Fruit fly (Drosophila melanogaster) whole organism, embryonic: ENCODE data around the gene CG14659.

Experiments
- Aef1 ChIP-seq: fragments of 200-800 bp; sonication (Bioruptor generic); IDR thresholded peaks from 3 replicates; pipeline ENCODE4 v1.3.6; 2022; ENCODE audit warnings: missing biosample characterization, missing genetic modification characterization
- Awh ChIP-seq: fragments of 200-800 bp; sonication (Bioruptor generic); IDR thresholded peaks from 2 replicates; pipeline ENCODE4, ENCODE4 v1.3.6; 2022; ENCODE audit warnings: missing biosample characterization, missing genetic modification characterization
- B-H2 ChIP-seq: fragments of 200-800 bp; sonication (Bioruptor generic); optimal IDR thresholded peaks from 2 replicates; lab custom pipeline; 2018; ENCODE audit warnings: missing biosample characterization, mild to moderate bottlenecking, missing genetic modification characterization
- BEAF-32 ChIP-seq: fragments of 200-800 bp; sonication (Bioruptor generic); optimal IDR thresholded peaks from 3 replicates; lab custom pipeline; 2017; ENCODE audit warnings: missing biosample characterization, missing genetic modification characterization, mild to moderate bottlenecking, moderate library complexity, missing genetic modification reagents
- CG11456 ChIP-seq: fragments of 200-800 bp; sonication (Bioruptor generic); IDR thresholded peaks from 3 replicates; pipeline ENCODE4 v1.3.6; 2022; ENCODE audit warnings: missing biosample characterization, missing genetic modification characterization
- CG11723 ChIP-seq: fragments of 200-800 bp; sonication (Bioruptor generic); optimal IDR thresholded peaks from 2 replicates; lab custom pipeline; 2017; ENCODE audit warnings: missing biosample characterization, mild to moderate bottlenecking, missing genetic modification characterization
- CG12659 ChIP-seq: fragments of 200-800 bp; sonication (Bioruptor generic); optimal IDR thresholded peaks from 3 replicates; lab custom pipeline; 2017; ENCODE audit warnings: mild to moderate bottlenecking, missing biosample characterization, missing genetic modification reagents, missing genetic modification characterization
- CG12769 ChIP-seq: fragments of 200-800 bp; sonication (Bioruptor generic); optimal IDR thresholded peaks from 2 replicates; lab custom pipeline; 2019; ENCODE audit warnings: missing biosample characterization, mild to moderate bottlenecking, missing genetic modification characterization, moderate library complexity
- CG14860 ChIP-seq: fragments of 200-800 bp; sonication (Bioruptor generic); IDR thresholded peaks from 3 replicates; pipeline ENCODE4 v1.3.6; 2022; ENCODE audit warnings: missing biosample characterization, missing genetic modification characterization; ENCODE audit not compliant: partially characterized antibody
- CG1529 ChIP-seq: fragments of 200-800 bp; sonication (Bioruptor generic); optimal IDR thresholded peaks from 3 replicates; lab custom pipeline; 2018; ENCODE audit warnings: missing biosample characterization, missing genetic modification characterization
- CG18262 ChIP-seq: fragments of 200-800 bp; optimal IDR thresholded peaks from 3 replicates; lab custom pipeline; 2019; ENCODE audit warnings: missing biosample characterization, mild to moderate bottlenecking, missing genetic modification characterization, moderate library complexity
- CG30020 ChIP-seq: fragments of 200-800 bp; optimal IDR thresholded peaks from 2 replicates; lab custom pipeline; 2019; ENCODE audit warnings: missing biosample characterization, mild to moderate bottlenecking, missing genetic modification characterization, moderate library complexity
- CG3065 ChIP-seq: fragments of 200-800 bp; sonication (Bioruptor generic); optimal IDR thresholded peaks from 2 replicates; lab custom pipeline; 2016; ENCODE audit warnings: missing biosample characterization, missing genetic modification characterization
- CG31388 ChIP-seq: fragments of 200-800 bp; sonication (Bioruptor generic); optimal IDR thresholded peaks from 2 replicates; lab custom pipeline; 2016; ENCODE audit warnings: missing biosample characterization, missing genetic modification characterization
- CG31441 ChIP-seq: fragments of 200-800 bp; sonication (Bioruptor generic); IDR thresholded peaks from 2 replicates; pipeline ENCODE4 v1.3.6; 2022; ENCODE audit warnings: missing biosample characterization, missing genetic modification characterization
- CG3163 ChIP-seq: fragments of 200-800 bp; sonication (Bioruptor generic); optimal IDR thresholded peaks from 3 replicates; lab custom pipeline; 2016; ENCODE audit warnings: missing biosample characterization, missing genetic modification characterization
- CG32772 ChIP-seq: fragments of 200-800 bp; sonication (Bioruptor generic); IDR thresholded peaks from 2 replicates; pipeline ENCODE4 v1.3.6; 2022; ENCODE audit warnings: missing biosample characterization, missing genetic modification characterization
- CG3726 ChIP-seq: fragments of 200-800 bp; sonication (Bioruptor generic); IDR thresholded peaks from 3 replicates; pipeline ENCODE4, ENCODE4 v1.3.6; 2022; ENCODE audit warnings: missing biosample characterization, missing genetic modification characterization
- CG6791 ChIP-seq: fragments of 200-800 bp; sonication (Bioruptor generic); IDR thresholded peaks from 3 replicates; pipeline ENCODE4 v1.3.6; 2022; ENCODE audit warnings: missing biosample characterization, missing genetic modification characterization; ENCODE audit not compliant: partially characterized antibody
- CG9932 ChIP-seq: fragments of 200-800 bp; sonication (Bioruptor generic); IDR thresholded peaks from 2 replicates; pipeline ENCODE4 v1.3.6; 2022; ENCODE audit warnings: missing biosample characterization, missing genetic modification characterization
- D ChIP-seq, 2 experiments: fragments of 200-800 bp in 1 of 2; fragments of >200 bp in 1 of 2; sonication (Bioruptor generic) in 1 of 2; optimal IDR thresholded peaks; 2 replicates in 1 of 2; 3 replicates in 1 of 2; lab custom pipeline; 2017; ENCODE audit warnings: mild to moderate bottlenecking in 1 of 2, missing biosample characterization in 1 of 2, missing genetic modification characterization in 1 of 2, missing genetic modification reagents in 1 of 2
- Dfd ChIP-seq, 2 experiments: fragments of >200 bp; optimal IDR thresholded peaks; 2 replicates each; lab custom pipeline; 2017; ENCODE audit warnings: missing biosample characterization in 2 of 2, missing genetic modification characterization in 2 of 2
- Dll ChIP-seq: fragments of 200-800 bp; sonication (Bioruptor generic); IDR thresholded peaks from 4 replicates; pipeline ENCODE4 v1.3.6; 2022; ENCODE audit warnings: missing biosample characterization, missing genetic modification characterization; ENCODE audit not compliant: partially characterized antibody
- Fer2 ChIP-seq: fragments of 200-800 bp; sonication (Bioruptor generic); optimal IDR thresholded peaks from 2 replicates; lab custom pipeline; 2018; ENCODE audit warnings: missing biosample characterization, mild to moderate bottlenecking, missing genetic modification characterization, moderate library complexity
- Hmr ChIP-seq: fragments of 200-800 bp; sonication (Bioruptor generic); optimal IDR thresholded peaks from 3 replicates; lab custom pipeline; 2017; ENCODE audit warnings: mild to moderate bottlenecking, missing biosample characterization, missing genetic modification reagents, missing genetic modification characterization
- Mes4 ChIP-seq: fragments of 200-800 bp; sonication (Bioruptor generic); optimal IDR thresholded peaks from 2 replicates; lab custom pipeline; 2016; ENCODE audit warnings: missing biosample characterization, missing genetic modification characterization
- Nf-YC ChIP-seq: fragments of 200-800 bp; optimal IDR thresholded peaks from 3 replicates; lab custom pipeline; 2019; ENCODE audit warnings: missing biosample characterization, mild to moderate bottlenecking, missing genetic modification characterization, moderate library complexity
- NfI ChIP-seq: fragments of 200-800 bp; sonication (Bioruptor generic); optimal IDR thresholded peaks from 3 replicates; lab custom pipeline; 2018; ENCODE audit warnings: missing biosample characterization, mild to moderate bottlenecking, missing genetic modification characterization, moderate library complexity
- Oli ChIP-seq: fragments of 200-800 bp; sonication (Bioruptor generic); optimal IDR thresholded peaks from 2 replicates; lab custom pipeline; 2018; ENCODE audit warnings: missing biosample characterization, mild to moderate bottlenecking, missing genetic modification characterization, moderate library complexity
- Optix ChIP-seq: fragments of 200-800 bp; sonication (Bioruptor generic); IDR thresholded peaks from 3 replicates; pipeline ENCODE4 v1.3.6; 2022; ENCODE audit warnings: missing biosample characterization, missing genetic modification characterization
- Sox102F ChIP-seq: fragments of 200-800 bp; sonication (Bioruptor generic); optimal IDR thresholded peaks from 2 replicates; lab custom pipeline; 2018; ENCODE audit warnings: missing biosample characterization, mild to moderate bottlenecking, missing genetic modification characterization, moderate library complexity
- Trl ChIP-seq, 3 experiments: fragments of >200 bp in 2 of 3; fragments of 200-800 bp in 1 of 3; sonication (Bioruptor generic) in 1 of 3; optimal IDR thresholded peaks; 2 replicates in 1 of 3; 3 replicates in 2 of 3; lab custom pipeline; 2016 to 2017; ENCODE audit warnings: missing biosample characterization in 1 of 3, missing genetic modification characterization in 1 of 3
- cad ChIP-seq: fragments of >200 bp; optimal IDR thresholded peaks from 2 replicates; lab custom pipeline; 2017; ENCODE audit warnings: missing biosample characterization, missing genetic modification characterization
- chinmo ChIP-seq: fragments of 200-800 bp; sonication (Bioruptor generic); IDR thresholded peaks from 4 replicates; pipeline ENCODE4 v1.3.6; 2022; ENCODE audit warnings: missing biosample characterization, missing genetic modification characterization; ENCODE audit not compliant: partially characterized antibody
- croc ChIP-seq: fragments of 200-800 bp; sonication (Bioruptor generic); conservative IDR thresholded peaks from 3 replicates; pipeline ENCODE4 v1.3.6; 2022; ENCODE audit warnings: missing biosample characterization, missing genetic modification characterization
- exex ChIP-seq: fragments of 200-800 bp; sonication (Bioruptor generic); optimal IDR thresholded peaks from 4 replicates; lab custom pipeline; 2018; ENCODE audit warnings: missing biosample characterization, mild to moderate bottlenecking, missing genetic modification characterization, moderate library complexity
- gem ChIP-seq: fragments of 200-800 bp; sonication (Bioruptor generic); optimal IDR thresholded peaks from 2 replicates; lab custom pipeline; 2019; ENCODE audit warnings: missing biosample characterization, mild to moderate bottlenecking, missing genetic modification characterization, moderate library complexity
- gfzf ChIP-seq: fragments of 200-800 bp; sonication (Bioruptor generic); optimal IDR thresholded peaks from 2 replicates; lab custom pipeline; 2016; ENCODE audit warnings: missing biosample characterization, mild to moderate bottlenecking, missing genetic modification characterization, moderate library complexity
- ind ChIP-seq: fragments of 200-800 bp; sonication (Bioruptor generic); optimal IDR thresholded peaks from 3 replicates; lab custom pipeline; 2016; ENCODE audit warnings: missing biosample characterization, missing genetic modification characterization
- lmd ChIP-seq: fragments of 200-800 bp; sonication (Bioruptor generic); IDR thresholded peaks from 2 replicates; pipeline ENCODE4 v1.3.6; 2022; ENCODE audit warnings: missing biosample characterization, missing genetic modification characterization
- pan ChIP-seq, 4 experiments: fragments of >200 bp in 3 of 4; fragments of 200-800 bp in 1 of 4; sonication (Bioruptor generic) in 1 of 4; optimal IDR thresholded peaks in 3 of 4; IDR thresholded peaks in 1 of 4; 2 replicates each; pipeline versions ENCODE4 v1.3.6 to Lab custom; 2017 to 2022; ENCODE audit warnings: missing biosample characterization in 2 of 4, missing genetic modification characterization in 2 of 4, mixed read lengths in 1 of 4
- prd ChIP-seq, 3 experiments: fragments of >200 bp in 2 of 3; fragments of 200-800 bp in 1 of 3; sonication (Bioruptor generic) in 1 of 3; optimal IDR thresholded peaks in 2 of 3; IDR thresholded peaks in 1 of 3; 2 replicates in 2 of 3; 3 replicates in 1 of 3; pipeline versions ENCODE4 v1.3.6 to Lab custom; 2017 to 2022; ENCODE audit warnings: missing biosample characterization in 1 of 3, missing genetic modification characterization in 1 of 3
- pros ChIP-seq: fragments of 200-800 bp; sonication (Bioruptor generic); optimal IDR thresholded peaks from 3 replicates; lab custom pipeline; 2019; ENCODE audit warnings: missing biosample characterization, mild to moderate bottlenecking, missing genetic modification characterization, moderate library complexity
- repo ChIP-seq: fragments of 200-800 bp; sonication (Bioruptor generic); optimal IDR thresholded peaks from 2 replicates; lab custom pipeline; 2016; ENCODE audit warnings: missing biosample characterization, missing genetic modification characterization
- sens-2 ChIP-seq: fragments of 200-800 bp; sonication (Bioruptor generic); IDR thresholded peaks from 2 replicates; pipeline ENCODE4 v1.3.6; 2022; ENCODE audit warnings: missing biosample characterization, missing genetic modification characterization
- tin ChIP-seq: fragments of 200-800 bp; sonication (Bioruptor generic); optimal IDR thresholded peaks from 3 replicates; lab custom pipeline; 2016; ENCODE audit warnings: missing biosample characterization, missing genetic modification characterization
- tio ChIP-seq: fragments of 200-800 bp; sonication (Bioruptor generic); optimal IDR thresholded peaks from 2 replicates; lab custom pipeline; 2017; ENCODE audit warnings: missing biosample characterization, missing genetic modification characterization, inconsistent platforms
- trh ChIP-seq: fragments of 200-800 bp; sonication (Bioruptor generic); optimal IDR thresholded peaks from 2 replicates; lab custom pipeline; 2016; ENCODE audit warnings: missing biosample characterization, missing genetic modification characterization
- zen ChIP-seq: fragments of 200-800 bp; sonication (Bioruptor generic); optimal IDR thresholded peaks from 3 replicates; lab custom pipeline; 2018; ENCODE audit warnings: missing biosample characterization, mild to moderate bottlenecking, missing genetic modification characterization, moderate library complexity

The CG14659 gene

dm6 chr3R:4863825-4864224, 32.7 kb upstream of the CG14659 start (continued):
- TF ChIP-seq B-H2 (GFP tag; lab: Kevin White, UChicago) (no peak), NfI (GFP tag; lab: Kevin White, UChicago) (no peak), Optix (no peak), Dll (GFP tag; lab: Robert Waterston, UW) (no peak), gem (tag; lab: Kevin White, UChicago) (no peak), CG3163 (GFP tag; lab: Kevin White, UChicago) (no peak), lmd (GFP tag; lab: Robert Waterston, UW) (no peak), tio (GFP tag; lab: Kevin White, UChicago) (no peak), Mes4 (GFP tag; lab: Kevin White, UChicago) (no peak), ind (no peak), Awh (GFP tag; lab: Robert Waterston, UW) (no peak), D (optimal IDR thresholded peaks at IDR 0.05; lab: Kevin White, UChicago) (peak; percentile 91), D (GFP tag; optimal IDR thresholded peaks at IDR 0.05; lab: Kevin White, UChicago) (peak; percentile 49), exex (tag; lab: Kevin White, UChicago) (no peak), CG18262 (tag; lab: Kevin White, UChicago) (no peak), gfzf (GFP tag; lab: Kevin White, UChicago) (no peak), CG1529 (GFP tag; lab: Kevin White, UChicago) (no peak), croc (GFP tag; lab: Robert Waterston, UW) (no peak), Hmr (GFP tag; lab: Kevin White, UChicago) (no peak), chinmo (GFP tag; lab: Robert Waterston, UW) (no peak), repo (GFP tag; lab: Kevin White, UChicago) (no peak), zen (tag; lab: Kevin White, UChicago) (peak; percentile 28), cad (peak; percentile 52), CG11456 (GFP tag; lab: Robert Waterston, UW) (no peak), CG3726 (GFP tag; lab: Robert Waterston, UW) (no peak), CG9932 (GFP tag; lab: Robert Waterston, UW) (no peak), CG30020 (no peak), CG32772 (GFP tag; lab: Robert Waterston, UW) (no peak), trh (GFP tag; lab: Kevin White, UChicago) (no peak), Aef1 (GFP tag; lab: Robert Waterston, UW) (no peak), BEAF-32 (GFP tag; lab: Kevin White, UChicago) (no peak), Sox102F (GFP tag; lab: Kevin White, UChicago) (no peak), CG11723 (GFP tag; lab: Kevin White, UChicago) (no peak), CG6791 (GFP tag; lab: Robert Waterston, UW) (no peak), CG31388 (GFP tag; lab: Kevin White, UChicago) (no peak), Oli (tag; lab: Kevin White, UChicago) (no peak), Trl (optimal IDR thresholded peaks at IDR 0.05; lab: Kevin White, UChicago) (no peak), Trl (GFP tag; optimal IDR thresholded peaks at IDR 0.05; lab: Kevin White, UChicago) (no peak), CG14860 (GFP tag; lab: Robert Waterston, UW) (no peak), tin (GFP tag; lab: Kevin White, UChicago) (no peak), Dfd (GFP tag; optimal IDR thresholded peaks at IDR 0.05; lab: Kevin White, UChicago) (no peak), sens-2 (GFP tag; lab: Robert Waterston, UW) (no peak), prd (optimal IDR thresholded peaks at IDR 0.05; lab: Kevin White, UChicago) (no peak), prd (GFP tag; IDR thresholded peaks at IDR 0.05; lab: Robert Waterston, UW) (no peak), CG12769 (tag; lab: Kevin White, UChicago) (no peak), Fer2 (tag; lab: Kevin White, UChicago) (no peak), CG12659 (GFP tag; lab: Kevin White, UChicago) (no peak), pros (GFP tag; lab: Kevin White, UChicago) (peak; percentile 72), pan (optimal IDR thresholded peaks at IDR 0.05; lab: Kevin White, UChicago) (no peak), pan (GFP tag; optimal IDR thresholded peaks at IDR 0.05 in 1 of 2, IDR thresholded peaks at IDR 0.05 in 1 of 2) (no peak), CG31441 (GFP tag; lab: Robert Waterston, UW) (no peak), Nf-YC (tag; lab: Kevin White, UChicago) (no peak), CG3065 (GFP tag; lab: Kevin White, UChicago) (no peak)
